Fruit fly (Drosophila melanogaster): Measurements from ENCODE around the gene CG9399.

- TF ChIP-seq ovo (GFP tag; optimal IDR thresholded peaks at IDR 0.05) (no peak), CG7045 (GFP tag; optimal IDR thresholded peaks at IDR 0.05) (no peak), cnc (optimal IDR thresholded peaks at IDR 0.05) (no peak), pad (GFP tag; optimal IDR thresholded peaks at IDR 0.05) (no peak), CG33017 (tag; optimal IDR thresholded peaks at IDR 0.05) (no peak), CG12768 (GFP tag; optimal IDR thresholded peaks at IDR 0.05) (no peak)
Observed at dm6 chr3R:9571523-9571922, 2.5 kb downstream of the CG9399 start, which contains the start of gene CG9396.
